Fruit fly (Drosophila melanogaster): Measurements from ENCODE around the gene CG4042.

CG4042 gene

dm6 chr3L:20771001-20771890, at the start of gene CG4042, which contains the start of gene Pitslre:
CG4042 (minus strand) TSS chr3L:20771507.
Pitslre (plus strand) TSS chr3L:20771528.
- TF ChIP-seq pan (optimal IDR thresholded peaks at IDR 0.05) (no peak), CG8478 (optimal IDR thresholded peaks at IDR 0.05) (no peak)

DNA sequence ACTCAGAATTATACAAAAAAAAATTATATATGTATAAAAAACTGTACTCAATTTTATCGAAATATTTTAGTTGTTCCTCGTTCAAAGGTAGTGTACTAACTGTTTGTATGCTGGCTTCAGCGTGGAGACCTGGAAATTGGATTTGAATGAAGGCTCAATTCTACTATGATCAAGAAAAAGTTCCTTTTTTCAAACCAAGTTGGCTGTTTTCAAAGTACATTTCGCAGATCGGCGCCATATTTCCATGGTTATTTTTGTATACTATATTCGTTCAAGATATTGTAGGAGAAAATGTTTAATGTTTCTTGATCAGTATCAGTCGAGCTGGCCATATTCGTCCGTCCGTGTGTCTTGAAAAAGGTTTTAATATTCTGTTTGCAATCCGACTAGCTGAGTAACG, 46.6 kb upstream of the CG4042 start, which contains the start of gene Mst77F:
Gene Mst77F (minus strand): TSS at position 101 of the 400 bp plus-strand sequence.
- no peak for TF ChIP-seq CG8478 (optimal IDR thresholded peaks at IDR 0.05)
- TF ChIP-seq usp (GFP tag; optimal IDR thresholded peaks at IDR 0.05): no peak
- TF ChIP-seq EcR (GFP tag; optimal IDR thresholded peaks at IDR 0.05): no peak
- TF ChIP-seq psq (optimal IDR thresholded peaks at IDR 0.05): no peak
- TF ChIP-seq Dll (optimal IDR thresholded peaks at IDR 0.05): no peak
- no peak for TF ChIP-seq pan (optimal IDR thresholded peaks at IDR 0.05)

dm6 chr3L:20815666-20816375, 44.5 kb upstream of the CG4042 start, which contains the start of the genes CG3618 and Pka-R1:
CG3618 (minus strand) TSS chr3L:20816075.
Pka-R1 (plus strand) TSS chr3L:20816118.
- TF ChIP-seq Dll (optimal IDR thresholded peaks at IDR 0.05) (no peak), usp (GFP tag; optimal IDR thresholded peaks at IDR 0.05) (no peak), CG8478 (optimal IDR thresholded peaks at IDR 0.05) (no peak), pan (optimal IDR thresholded peaks at IDR 0.05) (no peak), EcR (GFP tag; optimal IDR thresholded peaks at IDR 0.05) (no peak), psq (optimal IDR thresholded peaks at IDR 0.05) (no peak)

- TF ChIP-seq pan (optimal IDR thresholded peaks at IDR 0.05): no peak
- no peak for TF ChIP-seq Dll (optimal IDR thresholded peaks at IDR 0.05)
- no peak for TF ChIP-seq psq (optimal IDR thresholded peaks at IDR 0.05)
- TF ChIP-seq EcR (GFP tag; optimal IDR thresholded peaks at IDR 0.05): no peak
- no peak for TF ChIP-seq usp (GFP tag; optimal IDR thresholded peaks at IDR 0.05)
- no peak for TF ChIP-seq CG8478 (optimal IDR thresholded peaks at IDR 0.05)
Measured at dm6 chr3L:20809088-20809999, 38.0 kb upstream of the CG4042 start, which contains the start of the genes CG3634 and HIPP1. CG3634 (minus strand) TSS chr3L:20809272. HIPP1 (plus strand) TSS chr3L:20809669.

DNA sequence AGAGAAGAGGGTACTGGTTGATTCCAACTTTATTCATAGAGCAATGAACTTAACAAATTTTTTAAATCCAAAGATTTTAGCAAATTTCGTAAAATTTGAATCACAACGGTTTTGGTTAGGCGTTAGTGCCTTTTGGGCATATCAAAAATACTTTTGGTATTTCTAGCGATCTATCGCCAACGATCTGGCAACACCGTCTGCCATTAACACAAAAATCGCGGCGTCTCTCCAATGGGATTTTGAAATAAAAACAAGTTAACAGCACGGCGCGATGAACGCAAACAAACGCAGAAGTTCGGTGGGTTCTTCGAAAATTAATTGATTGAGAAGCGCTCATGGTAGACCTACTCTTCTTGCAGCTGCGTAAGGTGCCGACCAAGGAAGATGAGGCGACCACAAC, 28.9 kb upstream of the CG4042 start, which contains the start of gene Spc105R:
Gene Spc105R (plus strand): TSS at position 203 of the 400 bp plus-strand sequence.
- TF ChIP-seq Dll (optimal IDR thresholded peaks at IDR 0.05) (no peak), usp (GFP tag; optimal IDR thresholded peaks at IDR 0.05) (no peak), pan (optimal IDR thresholded peaks at IDR 0.05) (no peak)

DNA sequence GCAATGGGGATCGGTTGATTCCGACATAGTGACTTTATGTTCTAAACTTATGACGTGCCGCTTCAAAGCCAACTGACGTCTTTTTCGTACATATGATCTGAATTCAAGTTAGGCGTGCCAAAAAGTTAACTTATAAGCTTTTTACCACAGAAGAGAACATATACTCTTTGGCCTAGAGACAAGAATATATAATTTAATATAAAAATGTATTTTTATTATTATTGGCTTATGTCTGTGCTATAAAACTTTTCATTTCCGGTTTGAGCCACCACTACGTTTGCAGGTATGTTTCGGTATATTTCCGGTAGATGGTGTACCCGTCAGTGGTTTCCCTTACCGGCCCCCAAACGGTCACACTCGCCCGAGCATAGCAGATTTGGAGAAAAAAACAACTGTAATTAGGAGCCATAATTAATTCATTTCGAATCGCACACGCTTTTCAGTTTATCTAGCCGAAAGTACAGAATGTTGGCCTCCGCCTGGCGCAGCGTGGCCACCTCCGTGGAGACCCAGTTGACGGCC, 27.1 kb upstream of the CG4042 start, which contains the start of the genes CG3698 and tzn:
Gene CG3698 (minus strand): TSS at position 51 of the 522 bp plus-strand sequence.
Gene tzn (plus strand): TSS at position 321 of the 522 bp plus-strand sequence.
- TF ChIP-seq Dll (optimal IDR thresholded peaks at IDR 0.05): no peak
- TF ChIP-seq CG8478 (optimal IDR thresholded peaks at IDR 0.05): no peak
- TF ChIP-seq EcR (GFP tag; optimal IDR thresholded peaks at IDR 0.05): no peak
- no peak for TF ChIP-seq psq (optimal IDR thresholded peaks at IDR 0.05)
- TF ChIP-seq pan (optimal IDR thresholded peaks at IDR 0.05): no peak
- no peak for TF ChIP-seq usp (GFP tag; optimal IDR thresholded peaks at IDR 0.05)

dm6 chr3L:20797379-20797778, 26.1 kb upstream of the CG4042 start:
- TF ChIP-seq CG8478 (optimal IDR thresholded peaks at IDR 0.05) (no peak), psq (optimal IDR thresholded peaks at IDR 0.05) (no peak)

dm6 chr3L:20796757-20797156, 25.4 kb upstream of the CG4042 start:
- TF ChIP-seq pan (optimal IDR thresholded peaks at IDR 0.05): no peak
- TF ChIP-seq Dll (optimal IDR thresholded peaks at IDR 0.05): no peak
- no peak for TF ChIP-seq EcR (GFP tag; optimal IDR thresholded peaks at IDR 0.05)
- no peak for TF ChIP-seq CG8478 (optimal IDR thresholded peaks at IDR 0.05)
- TF ChIP-seq psq (optimal IDR thresholded peaks at IDR 0.05): no peak
- TF ChIP-seq usp (GFP tag; optimal IDR thresholded peaks at IDR 0.05): no peak

- TF ChIP-seq EcR (GFP tag; optimal IDR thresholded peaks at IDR 0.05) (no peak), usp (GFP tag; optimal IDR thresholded peaks at IDR 0.05) (no peak), CG8478 (optimal IDR thresholded peaks at IDR 0.05) (no peak), Dll (optimal IDR thresholded peaks at IDR 0.05) (no peak), psq (optimal IDR thresholded peaks at IDR 0.05) (no peak), pan (optimal IDR thresholded peaks at IDR 0.05) (no peak)
Measured at dm6 chr3L:20792693-20793092, 21.4 kb upstream of the CG4042 start, which contains the start of gene Six4. Six4 (minus strand) TSS chr3L:20792777.

dm6 chr3L:20789299-20789698, 18.0 kb upstream of the CG4042 start:
- TF ChIP-seq CG8478 (optimal IDR thresholded peaks at IDR 0.05) (no peak), EcR (GFP tag; optimal IDR thresholded peaks at IDR 0.05) (no peak), usp (GFP tag; optimal IDR thresholded peaks at IDR 0.05) (no peak), pan (optimal IDR thresholded peaks at IDR 0.05) (no peak), Dll (optimal IDR thresholded peaks at IDR 0.05) (no peak), psq (optimal IDR thresholded peaks at IDR 0.05) (no peak)

Data from whole organism.